Worm (Caenorhabditis elegans) whole organism, L2 larva: ENCODE results near the gene rpl-5.

Experiments used
- ceh-16 ChIP-seq: fragments of 150-350 bp; optimal IDR thresholded peaks from 2 replicates; lab custom pipeline; 2014; ENCODE audit warnings: missing biosample characterization, missing genetic modification characterization
- crh-2 ChIP-seq: sonication (generic microtip); optimal IDR thresholded peaks from 2 replicates; lab custom pipeline; 2017; ENCODE audit warnings: missing biosample characterization, missing genetic modification characterization
- elt-3 ChIP-seq: sonication (generic microtip); optimal IDR thresholded peaks from 2 replicates; lab custom pipeline; 2017; ENCODE audit warnings: missing biosample characterization, missing genetic modification characterization
- mab-5 ChIP-seq: fragments of 150-350 bp; optimal IDR thresholded peaks from 2 replicates; lab custom pipeline; 2014; ENCODE audit warnings: missing biosample characterization, missing genetic modification characterization
- mdl-1 ChIP-seq, 2 experiments: fragments of 150-350 bp in 1 of 2; sonication (generic microtip) in 1 of 2; optimal IDR thresholded peaks; 2 replicates each; lab custom pipeline; 2017; ENCODE audit warnings: missing biosample characterization in 2 of 2, missing genetic modification characterization in 2 of 2
- nhr-12 ChIP-seq: fragments of 150-350 bp; optimal IDR thresholded peaks from 2 replicates; lab custom pipeline; 2014; ENCODE audit warnings: missing biosample characterization, missing genetic modification characterization
- nhr-21 ChIP-seq: fragments of 150-350 bp; optimal IDR thresholded peaks from 2 replicates; lab custom pipeline; 2014; ENCODE audit warnings: missing biosample characterization, missing genetic modification characterization
- nhr-77 ChIP-seq: fragments of 150-350 bp; optimal IDR thresholded peaks from 2 replicates; lab custom pipeline; 2014; ENCODE audit warnings: missing biosample characterization, missing genetic modification characterization

DNA sequence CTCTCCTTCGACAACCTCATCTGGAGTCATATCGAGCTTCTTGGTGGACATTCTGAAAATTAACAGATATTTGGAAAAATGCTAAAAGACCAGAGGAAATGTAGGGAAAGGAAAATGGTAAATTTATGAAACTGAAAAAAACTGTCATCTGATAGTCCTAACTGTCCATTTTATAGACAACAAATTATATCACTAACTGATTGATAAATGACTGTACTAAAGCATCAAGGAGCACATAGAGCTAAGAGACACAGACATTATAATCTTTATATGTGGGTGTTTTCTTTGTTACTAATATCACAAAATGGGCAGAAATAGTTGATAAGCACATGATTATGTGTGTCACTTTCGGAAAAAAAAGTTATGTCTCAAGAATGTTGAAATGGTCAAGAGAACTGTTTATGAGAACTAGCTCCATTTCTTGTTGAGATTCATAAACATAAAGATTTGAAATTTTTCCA is 2.9 kb upstream of the rpl-5 start, which contains the start of gene F54C9.3:
- TF ChIP-seq mab-5 (tag; lab: Kevin White, UChicago) (no peak), nhr-12 (no peak), nhr-21 (tag; lab: Kevin White, UChicago) (no peak), elt-3 (no peak), ceh-16 (tag; lab: Kevin White, UChicago) (no peak), nhr-77 (tag; lab: Kevin White, UChicago) (no peak), mdl-1 (tag; optimal IDR thresholded peaks at IDR 0.05; lab: Kevin White, UChicago) (no peak), crh-2 (tag; lab: Kevin White, UChicago) (peak; percentile 54)
